Worm (Caenorhabditis elegans) whole organism, midembryonic: ENCODE data around the gene F25E5.9.

Experiments
- cog-1 ChIP-seq: sonication (generic microtip); optimal IDR thresholded peaks from 2 replicates; lab custom pipeline; 2016; ENCODE audit warnings: missing genetic modification characterization, missing compliant biosample characterization
- med-1 ChIP-seq: sonication (generic microtip); optimal IDR thresholded peaks from 2 replicates; lab custom pipeline; 2017; ENCODE audit warnings: missing genetic modification characterization, mild to moderate bottlenecking, missing compliant biosample characterization, antibody characterized with exemption, missing genetic modification reagents; ENCODE audit not compliant: insufficient read depth
- ztf-23 ChIP-seq: fragments of 200-800 bp; sonication (Bioruptor generic); IDR thresholded peaks from 2 replicates; pipeline ENCODE4 v1.3.6; 2022; ENCODE audit warnings: missing genetic modification reagents, missing genetic modification characterization, missing compliant biosample characterization

- TF ChIP-seq ztf-23 (GFP tag; lab: Robert Waterston, UW) (no peak), med-1 (no peak), cog-1 (tag; lab: Kevin White, UChicago) (no peak)
Measured at ce11 chrV:7426594-7426993, 11.1 kb downstream of the F25E5.9 start, which contains the start of gene srw-68.
